Fruit fly (Drosophila melanogaster) Kc167 (cell line): ENCODE data around the gene CG43329.

Experiments used
- Sin3A ChIP-seq: fragments of >200 bp; optimal IDR thresholded peaks from 2 replicates; lab custom pipeline; 2018; ENCODE audit warnings: missing external identifiers
- psq ChIP-seq: fragments of >200 bp; optimal IDR thresholded peaks from 2 replicates; lab custom pipeline; 2017; ENCODE audit warnings: missing external identifiers
- ttk ChIP-seq: sonication (Bioruptor generic); optimal IDR thresholded peaks from 2 replicates; lab custom pipeline; 2017; ENCODE audit warnings: missing external identifiers

DNA sequence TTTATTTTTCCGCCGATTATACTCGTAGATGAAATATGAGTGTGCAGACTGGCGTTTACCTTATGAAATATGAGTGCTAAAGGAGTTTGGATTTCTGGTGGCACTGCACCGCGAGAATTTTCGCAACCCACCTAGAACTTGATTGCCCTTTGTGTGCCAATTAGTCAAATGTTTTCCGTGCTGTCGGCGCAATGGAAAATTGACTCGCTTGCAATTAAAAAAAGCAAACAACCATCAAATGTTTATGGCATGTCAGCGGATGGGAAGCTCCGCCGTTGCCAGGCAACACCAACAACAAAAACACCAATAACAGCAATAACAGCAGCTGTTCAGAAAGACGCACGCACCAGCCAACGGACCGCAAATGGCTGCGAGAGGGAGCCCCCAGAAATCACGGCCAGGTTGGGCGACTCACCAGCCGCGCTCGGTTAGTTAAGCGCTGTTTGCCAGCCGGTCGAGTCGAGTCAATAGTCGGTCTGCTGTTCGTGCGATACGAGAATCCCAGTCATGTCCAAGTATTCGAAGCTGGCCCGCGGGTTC, 38.5 kb downstream of the CG43329 start:
- TF ChIP-seq ttk (lab: Kevin White, UChicago) (no peak), psq (lab: Kevin White, UChicago) (no peak), Sin3A (lab: Kevin White, UChicago) (no peak)
